Worm (Caenorhabditis elegans) whole organism, late embryonic: ENCODE results near the gene str-99.

ENCODE experiments used
- F13H6.1 ChIP-seq: sonication (generic microtip); optimal IDR thresholded peaks from 2 replicates; lab custom pipeline; 2016; ENCODE audit warnings: missing genetic modification characterization, missing compliant biosample characterization
- K02D7.2 ChIP-seq: sonication (generic microtip); optimal IDR thresholded peaks from 2 replicates; lab custom pipeline; 2017; ENCODE audit warnings: mild to moderate bottlenecking, missing genetic modification characterization, missing compliant biosample characterization
- T23F11.4 ChIP-seq: fragments of 200-800 bp; sonication (Bioruptor generic); optimal IDR thresholded peaks from 2 replicates; lab custom pipeline; 2018; ENCODE audit warnings: mild to moderate bottlenecking, missing genetic modification characterization, missing compliant biosample characterization
- Y22D7AL.16 ChIP-seq: sonication (generic microtip); optimal IDR thresholded peaks from 2 replicates; lab custom pipeline; 2016; ENCODE audit warnings: missing genetic modification characterization, missing compliant biosample characterization
- ahr-1 ChIP-seq: sonication (generic microtip); optimal IDR thresholded peaks from 2 replicates; lab custom pipeline; 2016; ENCODE audit warnings: missing genetic modification characterization, missing compliant biosample characterization
- ceh-18 ChIP-seq: sonication (generic microtip); optimal IDR thresholded peaks from 2 replicates; lab custom pipeline; 2016; ENCODE audit warnings: missing genetic modification characterization, missing compliant biosample characterization
- ceh-24 ChIP-seq: sonication (generic microtip); optimal IDR thresholded peaks from 2 replicates; lab custom pipeline; 2016; ENCODE audit warnings: mild to moderate bottlenecking, missing genetic modification characterization, missing compliant biosample characterization
- ceh-30 ChIP-seq: fragments of 150-350 bp; optimal IDR thresholded peaks from 2 replicates; lab custom pipeline; 2014; ENCODE audit warnings: missing biosample characterization, missing genetic modification characterization
- ceh-31 ChIP-seq: sonication (generic microtip); optimal IDR thresholded peaks from 2 replicates; lab custom pipeline; 2016; ENCODE audit warnings: missing genetic modification characterization, missing compliant biosample characterization
- ceh-45 ChIP-seq: fragments of 200-800 bp; sonication (Bioruptor generic); IDR thresholded peaks from 2 replicates; pipeline ENCODE4 v1.3.6; 2022; ENCODE audit warnings: missing genetic modification reagents, missing genetic modification characterization, missing compliant biosample characterization
- ceh-6 ChIP-seq: fragments of 200-800 bp; sonication (Bioruptor generic); optimal IDR thresholded peaks from 2 replicates; lab custom pipeline; 2018; ENCODE audit warnings: mild to moderate bottlenecking, missing genetic modification characterization, missing compliant biosample characterization
- che-1 ChIP-seq: sonication (generic microtip); optimal IDR thresholded peaks from 2 replicates; lab custom pipeline; 2016; ENCODE audit warnings: mild to moderate bottlenecking, missing genetic modification characterization, missing compliant biosample characterization
- dmd-4 ChIP-seq: sonication (generic microtip); optimal IDR thresholded peaks from 2 replicates; lab custom pipeline; 2016; ENCODE audit warnings: borderline replicate concordance, missing genetic modification characterization, missing compliant biosample characterization
- dve-1 ChIP-seq: sonication (generic microtip); optimal IDR thresholded peaks from 2 replicates; lab custom pipeline; 2017; ENCODE audit warnings: antibody characterized with exemption, mild to moderate bottlenecking, missing genetic modification characterization, missing compliant biosample characterization
- elt-2 ChIP-seq: sonication (generic microtip); optimal IDR thresholded peaks from 2 replicates; lab custom pipeline; 2016; ENCODE audit warnings: missing genetic modification reagents, missing genetic modification characterization, missing compliant biosample characterization
- elt-4 ChIP-seq: sonication (generic microtip); optimal IDR thresholded peaks from 2 replicates; lab custom pipeline; 2016; ENCODE audit warnings: missing genetic modification characterization, missing compliant biosample characterization
- ets-4 ChIP-seq: sonication (generic microtip); optimal IDR thresholded peaks from 2 replicates; lab custom pipeline; 2016; ENCODE audit warnings: missing genetic modification characterization, missing compliant biosample characterization
- eyg-1 ChIP-seq: sonication (generic microtip); optimal IDR thresholded peaks from 2 replicates; lab custom pipeline; 2016; ENCODE audit warnings: missing genotype, missing genetic modification characterization, missing compliant biosample characterization
- fax-1 ChIP-seq: sonication (generic microtip); optimal IDR thresholded peaks from 2 replicates; lab custom pipeline; 2016; ENCODE audit warnings: missing genotype, missing genetic modification characterization, missing compliant biosample characterization
- gmeb-2 ChIP-seq: sonication (generic microtip); optimal IDR thresholded peaks from 2 replicates; lab custom pipeline; 2016; ENCODE audit warnings: missing genetic modification characterization, inconsistent platforms, missing compliant biosample characterization
- hlh-15 ChIP-seq: sonication (generic microtip); optimal IDR thresholded peaks from 2 replicates; lab custom pipeline; 2016; ENCODE audit warnings: missing genetic modification characterization, missing compliant biosample characterization
- hlh-30 ChIP-seq: sonication (generic microtip); optimal IDR thresholded peaks from 2 replicates; lab custom pipeline; 2017; ENCODE audit warnings: antibody characterized with exemption, missing genetic modification characterization, missing compliant biosample characterization; ENCODE audit not compliant: insufficient read depth
- hlh-6 ChIP-seq: sonication (generic microtip); optimal IDR thresholded peaks from 2 replicates; lab custom pipeline; 2016; ENCODE audit warnings: missing genotype, missing genetic modification characterization, missing compliant biosample characterization
- lim-6 ChIP-seq: sonication (generic microtip); optimal IDR thresholded peaks from 2 replicates; lab custom pipeline; 2016; ENCODE audit warnings: missing genetic modification characterization, missing compliant biosample characterization
- lin-11 ChIP-seq: fragments of 200-800 bp; sonication (Bioruptor generic); optimal IDR thresholded peaks from 2 replicates; lab custom pipeline; 2018; ENCODE audit warnings: mild to moderate bottlenecking, missing genetic modification characterization, missing compliant biosample characterization
- madf-2 ChIP-seq: sonication (generic microtip); optimal IDR thresholded peaks from 2 replicates; lab custom pipeline; 2017; ENCODE audit warnings: missing genetic modification characterization, missing compliant biosample characterization
- pag-3 ChIP-seq: sonication (generic microtip); optimal IDR thresholded peaks from 2 replicates; lab custom pipeline; 2016; ENCODE audit warnings: missing compliant biosample characterization, missing genetic modification characterization, borderline replicate concordance
- pax-1 ChIP-seq: fragments of 150-350 bp; optimal IDR thresholded peaks from 2 replicates; lab custom pipeline; 2014; ENCODE audit warnings: missing biosample characterization, missing genetic modification characterization
- pha-4 ChIP-seq: fragments of 150-350 bp; optimal IDR thresholded peaks from 2 replicates; lab custom pipeline; 2018; ENCODE audit warnings: missing biosample characterization, missing genetic modification reagents, missing genetic modification characterization
- pros-1 ChIP-seq: fragments of 150-350 bp; optimal IDR thresholded peaks from 2 replicates; lab custom pipeline; 2014; ENCODE audit warnings: missing biosample characterization, missing genetic modification reagents, missing genetic modification characterization
- ref-2 ChIP-seq: sonication (generic microtip); optimal IDR thresholded peaks from 2 replicates; lab custom pipeline; 2016; ENCODE audit warnings: missing genetic modification characterization, missing compliant biosample characterization
- sdc-2 ChIP-seq: sonication (generic microtip); optimal IDR thresholded peaks from 2 replicates; lab custom pipeline; 2016; ENCODE audit warnings: missing genotype, missing genetic modification characterization, missing compliant biosample characterization
- sox-4 ChIP-seq: sonication (generic microtip); optimal IDR thresholded peaks from 2 replicates; lab custom pipeline; 2017; ENCODE audit warnings: mild to moderate bottlenecking, missing genetic modification characterization, inconsistent platforms, missing compliant biosample characterization
- tbx-7 ChIP-seq: sonication (generic microtip); optimal IDR thresholded peaks from 2 replicates; lab custom pipeline; 2016; ENCODE audit warnings: missing genotype, missing genetic modification characterization, missing compliant biosample characterization
- unc-86 ChIP-seq: sonication (generic microtip); optimal IDR thresholded peaks from 2 replicates; lab custom pipeline; 2016; ENCODE audit warnings: missing genetic modification characterization, missing compliant biosample characterization
- zip-5 ChIP-seq: sonication (generic microtip); optimal IDR thresholded peaks from 2 replicates; lab custom pipeline; 2016; ENCODE audit warnings: missing genetic modification characterization, missing compliant biosample characterization

Gene str-99

ce11 chrV:16198016-16198415, 39.7 kb upstream of the str-99 start, which contains the start of gene F11A5.5:
Gene F11A5.5, plus strand, starts transcription at chrV:16198316.
- TF ChIP-seq T23F11.4 (GFP tag; lab: Kevin White, UChicago) (no peak), lim-6 (tag; lab: Kevin White, UChicago) (no peak), sdc-2 (tag; lab: Kevin White, UChicago) (no peak), dmd-4 (tag; lab: Kevin White, UChicago) (no peak), pros-1 (tag; lab: Kevin White, UChicago) (no peak), hlh-6 (no peak), ceh-30 (tag; lab: Kevin White, UChicago) (no peak), fax-1 (tag; lab: Kevin White, UChicago) (no peak), ahr-1 (tag; lab: Kevin White, UChicago) (no peak), eyg-1 (tag; lab: Kevin White, UChicago) (no peak), hlh-30 (tag; lab: Kevin White, UChicago) (no peak), ceh-45 (GFP tag; lab: Robert Waterston, UW) (no peak), elt-2 (tag; lab: Kevin White, UChicago) (no peak), pax-1 (no peak), madf-2 (tag; lab: Kevin White, UChicago) (no peak), ets-4 (tag; lab: Kevin White, UChicago) (no peak)
- TF ChIP-seq, all 69 proteins: peak for 0

DNA sequence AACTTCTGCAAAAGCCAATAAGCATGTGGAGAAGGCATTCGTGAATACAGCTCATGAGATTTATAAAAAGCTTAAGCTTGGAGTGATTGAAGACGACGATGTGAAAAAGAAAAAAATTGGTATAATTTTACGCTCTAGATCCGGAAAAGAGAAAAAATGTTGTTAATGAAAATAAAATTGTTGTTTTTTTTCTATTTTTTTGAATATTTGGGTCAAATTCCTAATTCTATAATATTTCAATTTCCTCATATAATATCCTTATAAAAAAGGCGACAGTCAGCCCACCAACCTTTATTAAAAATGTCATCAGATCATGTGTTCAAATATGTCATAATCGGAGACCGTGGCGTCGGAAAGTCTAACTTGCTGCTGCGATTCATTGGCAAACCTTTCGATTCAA, 37.1 kb upstream of the str-99 start, which contains the start of gene rabr-3:
Gene rabr-3, plus strand, starts transcription at position 301 of the 400 bp plus-strand sequence.
- no peak for TF ChIP-seq hlh-15 (tag; lab: Kevin White, UChicago)
- TF ChIP-seq ceh-24 (tag; lab: Kevin White, UChicago): no peak
- TF ChIP-seq K02D7.2 (tag; lab: Kevin White, UChicago): no peak
- no peak for TF ChIP-seq ceh-6 (GFP tag; lab: Kevin White, UChicago)
- no peak for TF ChIP-seq gmeb-2 (tag; lab: Kevin White, UChicago)
- no peak for TF ChIP-seq madf-2 (tag; lab: Kevin White, UChicago)
- no peak for TF ChIP-seq pag-3 (tag; lab: Kevin White, UChicago)

- no peak for TF ChIP-seq ceh-18 (tag; lab: Kevin White, UChicago)
- no peak for TF ChIP-seq sox-4
- TF ChIP-seq, all 69 proteins: peak for 0
These were observed 36.3 kb upstream of the str-99 start, which contains the start of gene rabr-4 for ce11 chrV:16194639-16195038. Gene rabr-4, plus strand, starts transcription at chrV:16194939.

ce11 chrV:16192114-16192513, 33.8 kb upstream of the str-99 start, which contains the start of gene srh-279:
Gene srh-279, plus strand, starts transcription at chrV:16192414.
- TF ChIP-seq lin-11 (tag; lab: Kevin White, UChicago) (no peak), elt-4 (tag; lab: Kevin White, UChicago) (no peak), zip-5 (tag; lab: Kevin White, UChicago) (no peak), ceh-31 (tag; lab: Kevin White, UChicago) (no peak), che-1 (tag; lab: Kevin White, UChicago) (no peak), dve-1 (no peak), tbx-7 (tag; lab: Kevin White, UChicago) (no peak), unc-86 (tag; lab: Kevin White, UChicago) (no peak), hlh-30 (tag; lab: Kevin White, UChicago) (no peak), elt-2 (tag; lab: Kevin White, UChicago) (no peak), ceh-24 (tag; lab: Kevin White, UChicago) (no peak), T23F11.4 (GFP tag; lab: Kevin White, UChicago) (no peak), ref-2 (tag; lab: Kevin White, UChicago) (no peak), Y22D7AL.16 (tag; lab: Kevin White, UChicago) (no peak), pha-4 (tag; lab: Kevin White, UChicago) (no peak), F13H6.1 (tag; lab: Kevin White, UChicago) (no peak), ets-4 (tag; lab: Kevin White, UChicago) (no peak)
- TF ChIP-seq, all 69 proteins: peak for 0
